Fruit fly (Drosophila melanogaster) whole organism, wandering third instar larva: ENCODE results near the gene gammaSnap2.

Source experiments
- Abd-B ChIP-seq: fragments of >200 bp; optimal IDR thresholded peaks from 2 replicates; lab custom pipeline; 2017; ENCODE audit warnings: missing biosample characterization, missing genetic modification characterization
- CG32264 ChIP-seq: fragments of 200-800 bp; sonication (Bioruptor generic); optimal IDR thresholded peaks from 2 replicates; lab custom pipeline; 2016; ENCODE audit warnings: missing biosample characterization, missing genetic modification characterization
- CG9705 ChIP-seq: fragments of 200-800 bp; sonication (Bioruptor generic); optimal IDR thresholded peaks from 2 replicates; lab custom pipeline; 2018; ENCODE audit warnings: missing biosample characterization, mild to moderate bottlenecking, missing genetic modification characterization
- CrebA ChIP-seq: fragments of 200-800 bp; sonication (Bioruptor generic); optimal IDR thresholded peaks from 2 replicates; lab custom pipeline; 2016; ENCODE audit warnings: missing biosample characterization, mild to moderate bottlenecking, missing genetic modification characterization, borderline replicate concordance
- Dfd ChIP-seq: fragments of >200 bp; optimal IDR thresholded peaks from 2 replicates; lab custom pipeline; 2017; ENCODE audit warnings: missing biosample characterization, missing genetic modification characterization
- Dif ChIP-seq: fragments of 200-275, 200-300 bp; sonication (Bioruptor generic); optimal IDR thresholded peaks from 2 replicates; lab custom pipeline; 2018; ENCODE audit warnings: missing biosample characterization, missing genetic modification characterization; ENCODE audit not compliant: partially characterized antibody
- GATAd ChIP-seq: sonication (Bioruptor generic); optimal IDR thresholded peaks from 2 replicates; lab custom pipeline; 2016; ENCODE audit warnings: missing biosample characterization, missing genetic modification characterization
- HLH106 ChIP-seq: fragments of 200-800 bp; optimal IDR thresholded peaks from 3 replicates; lab custom pipeline; 2019; ENCODE audit warnings: missing biosample characterization, mild to moderate bottlenecking, missing genetic modification characterization, moderate library complexity
- Hnf4 ChIP-seq: fragments of 200-800 bp; sonication (Bioruptor generic); optimal IDR thresholded peaks from 2 replicates; lab custom pipeline; 2016; ENCODE audit warnings: missing biosample characterization, mild to moderate bottlenecking, missing genetic modification characterization
- Hr78 ChIP-seq: fragments of >200 bp; optimal IDR thresholded peaks from 2 replicates; lab custom pipeline; 2017; ENCODE audit warnings: missing biosample characterization, missing genetic modification characterization
- Hr83 ChIP-seq: fragments of 200-300 bp; sonication (Bioruptor generic); optimal IDR thresholded peaks from 2 replicates; lab custom pipeline; 2016; ENCODE audit warnings: missing biosample characterization, mild to moderate bottlenecking, missing genetic modification characterization, moderate library complexity; ENCODE audit not compliant: poor library complexity, severe bottlenecking
- Jra ChIP-seq: sonication (Bioruptor generic); optimal IDR thresholded peaks from 2 replicates; lab custom pipeline; 2016; ENCODE audit warnings: missing biosample characterization, missing genetic modification characterization
- Mio ChIP-seq: sonication (Bioruptor generic); optimal IDR thresholded peaks from 2 replicates; lab custom pipeline; 2016; ENCODE audit warnings: missing biosample characterization, missing genetic modification characterization
- Myc ChIP-seq: fragments of >200 bp; optimal IDR thresholded peaks from 2 replicates; lab custom pipeline; 2017
- N ChIP-seq: fragments of >200 bp; optimal IDR thresholded peaks from 2 replicates; lab custom pipeline; 2018; ENCODE audit warnings: missing biosample characterization, missing external identifiers, missing genetic modification characterization
- OdsH ChIP-seq: fragments of 200-800 bp; sonication (Bioruptor generic); optimal IDR thresholded peaks from 2 replicates; lab custom pipeline; 2016; ENCODE audit warnings: missing biosample characterization, mild to moderate bottlenecking, missing genetic modification characterization
- Rel ChIP-seq, 2 experiments: fragments of 200-800 bp; sonication (Bioruptor generic) in 1 of 2; optimal IDR thresholded peaks; 2 replicates in 1 of 2; 3 replicates in 1 of 2; lab custom pipeline; 2016 to 2019; ENCODE audit warnings: mild to moderate bottlenecking in 2 of 2, missing biosample characterization in 2 of 2, missing genetic modification characterization in 2 of 2, moderate library complexity in 1 of 2
- Sp1 ChIP-seq: fragments of 200-800 bp; sonication (Bioruptor generic); optimal IDR thresholded peaks from 3 replicates; lab custom pipeline; 2019; ENCODE audit warnings: missing biosample characterization, mild to moderate bottlenecking, missing genetic modification characterization, moderate library complexity
- Vsx2 ChIP-seq: fragments of 200-300, 225-300 bp; sonication (Bioruptor generic); optimal IDR thresholded peaks from 2 replicates; lab custom pipeline; 2018; ENCODE audit warnings: missing biosample characterization, missing genetic modification characterization; ENCODE audit not compliant: partially characterized antibody
- br ChIP-seq: fragments of 200-800 bp; sonication (Bioruptor generic); optimal IDR thresholded peaks from 2 replicates; lab custom pipeline; 2016; ENCODE audit warnings: missing biosample characterization, missing genetic modification characterization
- brk ChIP-seq: fragments of 200-800 bp; sonication (Bioruptor generic); optimal IDR thresholded peaks from 2 replicates; lab custom pipeline; 2016; ENCODE audit warnings: missing biosample characterization, mild to moderate bottlenecking, missing genetic modification characterization
- dl ChIP-seq, 2 experiments: fragments of 175-275, 200-275 bp in 1 of 2; fragments of 200-275 bp in 1 of 2; sonication (Bioruptor generic); optimal IDR thresholded peaks; lab custom pipeline; 2018; ENCODE audit warnings: mild to moderate bottlenecking in 2 of 2, missing biosample characterization in 2 of 2, missing genetic modification characterization in 2 of 2, moderate library complexity in 2 of 2; ENCODE audit not compliant: partially characterized antibody in 2 of 2, insufficient read depth in 1 of 2
- dmrt93B ChIP-seq: fragments of 200-800 bp; sonication (Bioruptor generic); optimal IDR thresholded peaks from 2 replicates; lab custom pipeline; 2018; ENCODE audit warnings: missing biosample characterization, mild to moderate bottlenecking, missing genetic modification characterization
- dsf ChIP-seq: sonication (Bioruptor generic); optimal IDR thresholded peaks from 2 replicates; lab custom pipeline; 2016; ENCODE audit warnings: missing biosample characterization, missing genetic modification characterization, borderline replicate concordance
- ey ChIP-seq: fragments of 200-800 bp; sonication (Bioruptor generic); optimal IDR thresholded peaks from 2 replicates; lab custom pipeline; 2016; ENCODE audit warnings: missing biosample characterization, missing genetic modification characterization
- foxo ChIP-seq, 2 experiments: fragments of 200-800 bp; sonication (Bioruptor generic); optimal IDR thresholded peaks; 2 replicates in 1 of 2; 3 replicates in 1 of 2; lab custom pipeline; 2016 to 2017; ENCODE audit warnings: missing biosample characterization in 2 of 2, missing genetic modification characterization in 2 of 2
- fru ChIP-seq: fragments of 200-800 bp; sonication (Bioruptor generic); optimal IDR thresholded peaks from 3 replicates; lab custom pipeline; 2016; ENCODE audit warnings: missing biosample characterization, mild to moderate bottlenecking, missing genetic modification characterization
- h ChIP-seq: fragments of 200-800 bp; sonication (Bioruptor generic); optimal IDR thresholded peaks from 3 replicates; lab custom pipeline; 2016; ENCODE audit warnings: missing biosample characterization, mild to moderate bottlenecking, missing genetic modification characterization
- jim ChIP-seq: fragments of 175-275, 200-325 bp; sonication (Bioruptor generic); optimal IDR thresholded peaks from 2 replicates; lab custom pipeline; 2016; ENCODE audit warnings: missing biosample characterization, mild to moderate bottlenecking, missing genetic modification characterization
- lola ChIP-seq: fragments of >200 bp; optimal IDR thresholded peaks from 2 replicates; lab custom pipeline; 2017; ENCODE audit warnings: missing biosample characterization, missing genetic modification characterization
- pan ChIP-seq: fragments of >200 bp; optimal IDR thresholded peaks from 2 replicates; lab custom pipeline; 2017
- psq ChIP-seq: fragments of 200-800 bp; sonication (Bioruptor generic); optimal IDR thresholded peaks from 3 replicates; lab custom pipeline; 2017; ENCODE audit warnings: missing biosample characterization, mild to moderate bottlenecking, missing genetic modification characterization, moderate library complexity
- rgr ChIP-seq: fragments of 200-800 bp; sonication (Bioruptor generic); optimal IDR thresholded peaks from 3 replicates; lab custom pipeline; 2016; ENCODE audit warnings: missing biosample characterization, mild to moderate bottlenecking, missing genetic modification characterization
- sage ChIP-seq: fragments of 200-800 bp; sonication (Bioruptor generic); optimal IDR thresholded peaks from 2 replicates; lab custom pipeline; 2016; ENCODE audit warnings: missing biosample characterization, mild to moderate bottlenecking, missing genetic modification characterization
- sv ChIP-seq: fragments of 200-800 bp; sonication (Bioruptor generic); optimal IDR thresholded peaks from 3 replicates; lab custom pipeline; 2016; ENCODE audit warnings: missing biosample characterization, missing genetic modification characterization
- tai ChIP-seq: sonication (Bioruptor generic); optimal IDR thresholded peaks from 2 replicates; lab custom pipeline; 2016; ENCODE audit warnings: missing biosample characterization, missing genetic modification characterization
- usp ChIP-seq: fragments of >200 bp; optimal IDR thresholded peaks from 2 replicates; lab custom pipeline; 2017; ENCODE audit warnings: missing biosample characterization, missing genetic modification characterization
- woc ChIP-seq: sonication (Bioruptor generic); optimal IDR thresholded peaks from 2 replicates; lab custom pipeline; 2016; ENCODE audit warnings: missing biosample characterization, mild to moderate bottlenecking, missing genetic modification characterization

gammaSnap2 gene

dm6 chr3R:10167280-10167679, 46.1 kb upstream of the gammaSnap2 start:
- TF ChIP-seq Rel (GFP tag; optimal IDR thresholded peaks at IDR 0.05; lab: Kevin White, UChicago), result no peak
- TF ChIP-seq Rel (tag; optimal IDR thresholded peaks at IDR 0.05; lab: Kevin White, UChicago), result no peak
- TF ChIP-seq rgr (GFP tag; lab: Kevin White, UChicago), result no peak
- no peak for TF ChIP-seq jim (GFP tag; lab: Kevin White, UChicago)
- TF ChIP-seq psq (GFP tag; lab: Kevin White, UChicago), result no peak

- TF ChIP-seq Dif (GFP tag; lab: Kevin White, UChicago) (no peak), Hr83 (no peak), Dfd (GFP tag; lab: Kevin White, UChicago) (no peak), Myc (lab: Kevin White, UChicago) (no peak), dmrt93B (GFP tag; lab: Kevin White, UChicago) (no peak), sv (GFP tag; lab: Kevin White, UChicago) (no peak), psq (GFP tag; lab: Kevin White, UChicago) (no peak), Jra (GFP tag; lab: Kevin White, UChicago) (no peak), OdsH (GFP tag; lab: Kevin White, UChicago) (no peak), Hr78 (GFP tag; lab: Kevin White, UChicago) (no peak), brk (GFP tag; lab: Kevin White, UChicago) (no peak), GATAd (GFP tag; lab: Kevin White, UChicago) (no peak), N (GFP tag; lab: Kevin White, UChicago) (no peak), Mio (no peak), br (GFP tag; lab: Kevin White, UChicago) (peak; percentile 42), tai (GFP tag; lab: Kevin White, UChicago) (peak; percentile 50), h (GFP tag; lab: Kevin White, UChicago) (no peak), foxo (GFP tag; optimal IDR thresholded peaks at IDR 0.05; lab: Kevin White, UChicago) (peak in 1 of 2 experiments; percentile 20), sage (GFP tag; lab: Kevin White, UChicago) (peak; percentile 2), pan (no peak), usp (GFP tag; lab: Kevin White, UChicago) (no peak), dsf (GFP tag; lab: Kevin White, UChicago) (no peak), CG32264 (GFP tag; lab: Kevin White, UChicago) (no peak), HLH106 (tag; lab: Kevin White, UChicago) (no peak), dl (GFP tag; optimal IDR thresholded peaks at IDR 0.05; lab: Kevin White, UChicago; ENCODE audit: insufficient read depth in 1 of 2, partially characterized antibody in 2 of 2) (no peak), ey (GFP tag; lab: Kevin White, UChicago) (no peak), jim (GFP tag; lab: Kevin White, UChicago) (no peak), fru (GFP tag; lab: Kevin White, UChicago) (no peak), Vsx2 (GFP tag; lab: Kevin White, UChicago) (no peak), woc (no peak), Sp1 (no peak), rgr (GFP tag; lab: Kevin White, UChicago) (no peak), Hnf4 (GFP tag; lab: Kevin White, UChicago) (peak; percentile 36), Rel (GFP tag; optimal IDR thresholded peaks at IDR 0.05; lab: Kevin White, UChicago) (no peak), Rel (tag; optimal IDR thresholded peaks at IDR 0.05; lab: Kevin White, UChicago) (no peak), Abd-B (GFP tag; lab: Kevin White, UChicago) (no peak), CG9705 (GFP tag; lab: Kevin White, UChicago) (no peak), CrebA (GFP tag; lab: Kevin White, UChicago) (no peak), lola (GFP tag; lab: Kevin White, UChicago) (no peak)
Measured at dm6 chr3R:10166334-10166733, 45.1 kb upstream of the gammaSnap2 start.

- TF ChIP-seq CG9705 (GFP tag; lab: Kevin White, UChicago), result peak; percentile 45
- TF ChIP-seq sv (GFP tag; lab: Kevin White, UChicago), result no peak
- TF ChIP-seq woc, result peak; percentile 81
- TF ChIP-seq fru (GFP tag; lab: Kevin White, UChicago), result no peak
- peak in 1 of 2 experiments; percentile 51 for TF ChIP-seq foxo (GFP tag; optimal IDR thresholded peaks at IDR 0.05; lab: Kevin White, UChicago)
- TF ChIP-seq GATAd (GFP tag; lab: Kevin White, UChicago), result no peak
- TF ChIP-seq sage (GFP tag; lab: Kevin White, UChicago), result no peak
- no peak for TF ChIP-seq Sp1
- TF ChIP-seq CrebA (GFP tag; lab: Kevin White, UChicago), result no peak
- peak; percentile 74 for TF ChIP-seq Hr83
- TF ChIP-seq dmrt93B (GFP tag; lab: Kevin White, UChicago), result no peak
- TF ChIP-seq CG32264 (GFP tag; lab: Kevin White, UChicago), result no peak
- peak; percentile 13 for TF ChIP-seq ey (GFP tag; lab: Kevin White, UChicago)
- TF ChIP-seq Dif (GFP tag; lab: Kevin White, UChicago), result no peak
- no peak for TF ChIP-seq brk (GFP tag; lab: Kevin White, UChicago)
- no peak for TF ChIP-seq HLH106 (tag; lab: Kevin White, UChicago)
- TF ChIP-seq Abd-B (GFP tag; lab: Kevin White, UChicago), result no peak
- TF ChIP-seq h (GFP tag; lab: Kevin White, UChicago), result no peak
- no peak for TF ChIP-seq Dfd (GFP tag; lab: Kevin White, UChicago)
- TF ChIP-seq Hr78 (GFP tag; lab: Kevin White, UChicago), result no peak
- no peak for TF ChIP-seq dsf (GFP tag; lab: Kevin White, UChicago)
- peak; percentile 8 for TF ChIP-seq OdsH (GFP tag; lab: Kevin White, UChicago)
- TF ChIP-seq jim (GFP tag; lab: Kevin White, UChicago), result no peak
Measured at dm6 chr3R:10161163-10161562, 40.0 kb upstream of the gammaSnap2 start, which contains the start of gene CG6254. Gene CG6254, minus strand, starts transcription at chr3R:10161331.
